Fruit fly (Drosophila melanogaster): Measurements from ENCODE around the gene Snm1.

The Snm1 gene

DNA sequence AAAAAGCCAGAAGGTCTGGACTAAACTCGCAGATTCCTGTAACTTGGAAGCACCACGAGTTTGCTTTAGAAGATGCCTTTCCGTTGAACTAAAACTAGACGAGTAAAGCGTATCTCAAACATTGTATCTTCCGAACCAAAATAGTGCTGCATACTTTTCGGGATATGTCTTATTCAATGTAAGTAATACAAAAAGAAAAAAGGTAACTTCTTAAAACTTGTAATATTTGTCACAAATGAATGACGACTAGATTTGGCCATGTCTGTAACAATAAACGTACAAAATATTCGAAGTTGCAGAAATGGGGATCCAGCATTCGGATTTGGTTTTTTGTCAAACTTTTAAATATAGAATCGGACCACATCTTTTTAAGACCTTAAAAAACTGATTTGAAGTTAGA is 40.0 kb downstream of the Snm1 start:
- TF ChIP-seq CG17801 (GFP tag; optimal IDR thresholded peaks at IDR 0.05; ENCODE audit: partially characterized antibody), result peak; percentile 40

DNA sequence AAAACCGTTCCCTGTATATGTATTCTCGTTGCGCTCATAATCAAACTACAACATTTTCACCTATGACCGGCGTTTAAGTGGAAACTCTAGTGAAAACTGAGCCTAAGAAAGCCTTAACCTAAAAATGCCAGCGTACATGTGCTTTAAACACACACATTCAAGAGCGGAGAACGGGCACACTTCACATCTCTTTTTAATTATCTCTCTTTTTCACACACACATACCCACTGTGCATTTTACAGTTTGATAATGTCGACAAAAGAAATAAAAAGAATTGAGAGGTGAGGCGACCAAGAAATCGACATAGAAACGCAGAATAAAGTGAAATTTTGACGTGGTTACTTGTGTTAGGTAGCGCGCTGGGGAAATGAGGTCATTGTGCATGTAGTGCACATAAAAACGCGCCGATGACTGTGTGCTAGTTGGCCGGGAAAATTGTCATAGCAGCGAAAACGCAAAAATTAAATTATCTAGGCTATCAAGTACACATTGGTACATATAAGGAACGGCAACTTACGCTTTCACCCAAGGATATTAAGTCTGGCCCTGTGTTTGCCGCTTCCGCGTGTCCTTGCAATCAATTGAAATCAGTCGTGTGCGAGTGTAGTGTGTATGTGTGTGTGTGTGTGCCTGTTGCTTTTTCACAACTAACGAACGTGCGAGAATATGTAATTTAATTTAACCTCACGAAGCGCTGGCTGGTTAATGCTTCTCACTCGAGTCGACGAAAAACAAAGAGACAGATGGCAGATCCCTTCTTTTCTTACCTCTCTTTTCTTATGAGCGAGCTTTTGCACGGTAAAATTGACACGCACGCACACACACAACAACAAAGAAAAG is 44.9 kb downstream of the Snm1 start:
- TF ChIP-seq CG17801 (GFP tag; optimal IDR thresholded peaks at IDR 0.05; ENCODE audit: partially characterized antibody), result peak; percentile 46

DNA sequence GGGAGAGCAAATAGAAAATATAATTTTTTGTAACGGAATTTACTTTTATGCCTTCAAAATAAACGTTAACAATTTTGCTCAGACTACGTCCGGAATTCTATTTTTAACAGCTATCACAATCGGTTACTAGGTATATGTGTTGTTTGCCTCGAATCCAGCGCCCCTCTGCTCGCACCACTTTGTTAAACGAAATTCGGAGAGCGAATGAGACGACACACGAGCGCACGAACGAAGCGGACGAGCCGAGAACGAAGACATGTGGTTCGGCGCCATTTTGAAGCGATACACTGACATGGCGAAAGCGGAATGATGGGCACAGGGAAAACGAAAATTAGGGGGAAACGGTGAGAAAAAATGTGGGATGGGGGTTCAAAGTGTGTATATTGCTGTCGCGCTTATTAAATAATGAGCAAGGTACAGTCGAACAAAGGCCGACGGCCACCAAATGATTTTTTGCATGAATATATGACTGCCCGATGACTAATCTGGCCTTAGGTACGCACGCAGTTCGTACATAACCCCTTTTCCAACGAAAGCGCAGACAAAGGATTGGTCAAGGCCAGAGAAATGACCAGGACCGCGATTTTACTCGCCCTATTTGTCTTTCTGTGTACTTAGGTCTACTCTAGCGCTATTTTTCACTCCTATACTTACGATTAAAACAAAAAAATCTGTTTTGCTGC is 45.6 kb downstream of the Snm1 start:
- TF ChIP-seq CG17801 (GFP tag; optimal IDR thresholded peaks at IDR 0.05; ENCODE audit: partially characterized antibody), result peak; percentile 67

DNA sequence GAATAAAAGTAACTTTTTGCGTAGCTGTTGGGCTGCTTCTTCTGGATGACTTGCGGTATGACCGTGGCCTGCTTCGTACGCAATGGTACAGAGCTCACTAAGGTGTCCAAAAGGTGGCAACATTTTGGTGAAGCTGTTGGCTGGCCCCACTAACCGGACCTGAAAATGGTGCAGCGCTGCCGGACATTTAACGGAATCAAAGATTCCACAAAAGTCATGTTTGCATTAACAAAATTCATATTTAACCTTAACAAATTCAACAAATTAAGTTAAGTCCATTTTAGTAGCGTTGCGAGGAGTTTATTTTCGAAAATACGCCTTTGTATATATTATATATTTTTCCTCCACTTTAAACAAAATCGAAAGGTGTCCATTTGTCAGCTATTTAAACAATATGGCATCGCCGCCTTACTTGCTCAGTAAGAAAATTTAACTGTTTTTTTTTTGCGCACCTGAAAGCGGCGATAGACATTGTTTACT is 46.2 kb downstream of the Snm1 start, which contains the start of the genes kra and SecS:
kra (minus strand) TSS at position 93 of the 480 bp plus-strand sequence.
SecS (plus strand) TSS at position 390 of the 480 bp plus-strand sequence.
- no peak for TF ChIP-seq CG17801 (GFP tag; optimal IDR thresholded peaks at IDR 0.05; ENCODE audit: partially characterized antibody)

DNA sequence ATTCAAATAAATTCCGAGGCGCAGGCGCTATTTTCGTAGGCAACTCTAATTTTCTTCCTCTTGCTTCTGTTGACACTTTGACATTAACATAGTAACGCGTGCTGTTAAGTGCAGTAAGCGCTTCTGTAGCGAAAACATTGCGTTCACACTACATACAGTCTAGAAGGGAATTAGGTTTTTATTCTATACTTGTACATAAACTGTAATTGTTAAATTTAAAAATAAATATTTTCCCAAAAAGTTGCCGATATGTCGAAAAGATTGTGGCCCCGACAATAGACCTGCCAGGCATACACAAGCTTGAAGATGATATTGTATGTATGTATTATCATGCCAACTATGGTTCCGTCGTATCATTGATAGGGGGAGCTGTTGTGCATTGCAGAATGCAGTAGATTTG is 51.6 kb downstream of the Snm1 start, which contains the start of gene asl:
asl (minus strand) TSS at position 67 of the 400 bp plus-strand sequence.
- TF ChIP-seq CG17801 (GFP tag; optimal IDR thresholded peaks at IDR 0.05; ENCODE audit: partially characterized antibody), result no peak
